Fruit fly (Drosophila melanogaster): ENCODE results near the gene CG17816.

The CG17816 gene

DNA sequence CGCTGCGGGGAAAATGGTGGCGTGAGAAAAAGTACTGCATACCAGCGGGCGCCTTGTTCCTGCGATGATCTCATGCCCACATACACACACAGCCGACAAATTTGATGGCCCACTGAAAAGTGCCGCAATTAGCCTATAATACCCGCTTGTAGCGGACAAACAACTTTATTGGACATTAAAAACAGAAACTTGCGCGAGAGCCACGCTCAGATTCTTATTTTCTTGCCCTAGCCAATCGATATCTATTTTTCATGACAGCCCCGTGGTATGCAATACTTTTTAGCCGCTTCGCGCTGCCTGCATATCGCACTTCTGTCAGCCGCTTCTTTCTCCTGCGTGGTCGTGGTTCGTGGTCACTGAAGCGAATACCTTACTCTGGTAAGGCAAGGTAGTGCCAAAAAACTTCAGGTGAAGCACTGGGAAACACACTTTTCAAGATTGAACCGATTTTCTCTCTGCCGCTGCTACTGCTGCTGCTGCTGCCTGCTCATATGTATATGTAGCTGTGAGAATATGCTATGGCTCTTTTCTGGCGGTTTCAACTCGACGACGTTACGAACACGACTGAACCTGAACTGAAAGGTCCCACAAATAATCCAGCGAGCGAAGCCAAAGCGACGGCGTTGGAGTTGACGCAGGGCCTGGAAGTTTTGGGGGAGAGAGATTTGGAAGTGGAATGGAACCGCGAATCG is at the start of gene CG17816:
Gene CG17816, minus strand, starts transcription at position 567 of the 692 bp plus-strand sequence.
- TF ChIP-seq noc (tag; optimal IDR thresholded peaks at IDR 0.05): no peak

DNA sequence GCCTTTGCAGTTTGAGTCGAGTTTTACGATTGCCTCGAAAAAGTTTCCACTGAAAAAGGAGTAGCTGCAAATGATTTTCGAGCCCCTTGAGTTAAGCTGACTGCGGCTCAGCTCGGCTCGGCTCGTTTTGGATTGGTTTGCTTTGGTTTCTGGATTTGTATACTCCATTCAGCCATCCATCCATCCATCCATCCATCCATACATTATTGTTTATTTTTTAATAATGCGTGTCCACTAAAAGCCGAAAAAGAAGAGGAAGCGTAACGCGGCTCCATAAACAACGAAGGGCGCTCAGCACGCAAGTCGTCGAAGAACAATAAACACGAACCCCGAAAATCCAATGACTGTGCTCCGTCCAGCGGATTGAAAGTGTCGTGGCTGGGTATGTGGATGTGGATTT is 39.8 kb upstream of the CG17816 start:
- TF ChIP-seq noc (tag; optimal IDR thresholded peaks at IDR 0.05): no peak

DNA sequence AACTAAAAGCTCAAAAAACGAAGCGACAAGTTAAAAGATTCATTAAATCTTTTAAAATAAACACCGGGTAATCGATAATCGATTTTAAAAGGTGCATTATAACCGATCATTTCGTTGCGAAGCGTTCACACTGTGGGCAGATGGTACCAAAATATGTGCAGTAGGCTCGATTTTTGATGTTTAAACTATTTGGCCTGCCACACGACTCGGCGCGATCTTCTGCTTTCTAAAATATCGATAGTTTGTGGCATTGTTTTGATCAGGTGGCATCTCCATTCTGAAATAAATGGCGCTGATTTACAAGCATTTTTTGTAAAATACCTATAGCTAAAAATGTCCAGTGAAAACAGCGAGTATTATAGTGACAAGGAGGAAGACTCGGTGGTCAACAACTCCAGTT is 33.7 kb upstream of the CG17816 start, which contains the start of the genes CG10445 and lds:
Gene CG10445, minus strand, starts transcription at position 104 of the 400 bp plus-strand sequence.
Gene lds, plus strand, starts transcription at position 236 of the 400 bp plus-strand sequence.
- no peak for TF ChIP-seq noc (tag; optimal IDR thresholded peaks at IDR 0.05)

- no peak for TF ChIP-seq noc (tag; optimal IDR thresholded peaks at IDR 0.05)
These were observed 27.0 kb upstream of the CG17816 start, which contains the start of gene kipf for dm6 chr3R:7913551-7913950. TSS of gene kipf (plus strand) at chr3R:7913851.

DNA sequence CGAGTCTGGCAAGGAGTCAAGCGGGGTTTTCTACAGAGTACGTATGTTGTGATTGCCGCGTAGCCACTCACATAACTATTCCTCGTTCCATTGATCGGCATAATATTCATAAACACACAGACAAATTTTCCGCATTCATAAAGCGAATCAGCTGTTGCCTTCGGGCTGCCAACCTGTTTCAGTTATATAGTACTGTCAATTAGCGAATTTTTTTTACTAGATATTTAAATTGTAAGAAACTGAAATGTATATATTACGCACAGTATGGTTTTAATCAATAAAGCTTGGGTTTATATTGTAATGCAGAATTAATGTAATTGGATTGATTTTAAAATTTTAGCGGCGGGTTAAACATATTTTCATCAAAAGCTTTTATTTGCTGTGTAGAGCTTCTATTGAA is 26.6 kb upstream of the CG17816 start, which contains the start of gene Rfk:
Gene Rfk, minus strand, starts transcription at position 152 of the 400 bp plus-strand sequence.
- peak; percentile 47 for TF ChIP-seq noc (tag; optimal IDR thresholded peaks at IDR 0.05)

- no peak for TF ChIP-seq noc (tag; optimal IDR thresholded peaks at IDR 0.05)
These were observed 24.9 kb upstream of the CG17816 start, which contains the start of gene Prat for dm6 chr3R:7911482-7911881. TSS of gene Prat (minus strand) at chr3R:7911779.

DNA sequence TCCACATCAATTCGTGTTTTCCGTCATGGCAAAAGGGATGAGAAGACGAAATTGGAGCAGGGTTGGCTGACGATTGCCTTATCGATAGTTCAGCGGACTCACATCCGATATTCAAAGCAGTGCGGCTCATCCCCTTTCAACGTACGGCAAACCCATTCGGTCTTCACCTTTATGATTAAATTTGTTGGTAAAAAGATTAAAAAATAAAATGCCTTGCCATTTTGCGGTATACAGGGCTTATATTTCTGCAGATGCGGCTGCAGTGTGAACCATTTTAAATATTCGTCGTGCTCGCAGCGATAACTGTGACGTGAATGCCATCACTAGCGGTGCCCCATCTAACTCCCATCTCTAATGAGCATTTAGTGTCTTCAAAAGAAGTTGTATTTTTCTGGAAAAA is 20.8 kb upstream of the CG17816 start, which contains the start of the genes Taf7 and EMC1:
Gene Taf7, plus strand, starts transcription at position 23 of the 400 bp plus-strand sequence.
Gene EMC1, minus strand, starts transcription at position 53 of the 400 bp plus-strand sequence.
- no peak for TF ChIP-seq noc (tag; optimal IDR thresholded peaks at IDR 0.05)

DNA sequence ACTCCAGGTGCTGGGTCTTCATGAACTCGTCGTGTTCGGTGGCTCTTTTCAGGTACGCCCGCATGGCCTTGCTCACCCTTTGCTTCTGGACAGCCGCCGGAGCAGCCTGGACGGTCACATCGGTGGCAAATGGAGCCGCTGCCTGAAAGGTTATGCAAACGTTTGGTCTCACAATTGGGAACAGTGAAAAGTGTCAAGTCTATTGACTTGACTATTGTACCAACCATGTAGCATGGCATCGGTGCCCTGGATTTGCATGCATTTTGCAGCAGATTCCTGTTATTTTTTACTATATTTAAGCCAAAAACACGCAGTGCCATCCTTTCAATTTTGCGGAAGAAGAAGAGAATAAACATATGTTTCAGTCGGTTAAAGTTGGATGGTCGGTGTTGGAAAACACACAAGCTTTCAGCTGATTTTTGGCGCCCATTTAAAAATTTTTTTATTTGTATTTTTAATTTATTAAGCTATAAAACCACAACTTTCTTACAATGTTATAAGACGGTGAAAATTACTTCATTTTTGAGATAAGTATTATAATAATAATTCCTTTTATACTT is 15.9 kb upstream of the CG17816 start, which contains the start of gene mRpS9:
Gene mRpS9, minus strand, starts transcription at position 355 of the 560 bp plus-strand sequence.
- TF ChIP-seq noc (tag; optimal IDR thresholded peaks at IDR 0.05): no peak

dm6 chr3R:7899277-7899676 is 12.7 kb upstream of the CG17816 start:
- no peak for TF ChIP-seq noc (tag; optimal IDR thresholded peaks at IDR 0.05)

dm6 chr3R:7895457-7895856 is 8.9 kb upstream of the CG17816 start:
- no peak for TF ChIP-seq noc (tag; optimal IDR thresholded peaks at IDR 0.05)

DNA sequence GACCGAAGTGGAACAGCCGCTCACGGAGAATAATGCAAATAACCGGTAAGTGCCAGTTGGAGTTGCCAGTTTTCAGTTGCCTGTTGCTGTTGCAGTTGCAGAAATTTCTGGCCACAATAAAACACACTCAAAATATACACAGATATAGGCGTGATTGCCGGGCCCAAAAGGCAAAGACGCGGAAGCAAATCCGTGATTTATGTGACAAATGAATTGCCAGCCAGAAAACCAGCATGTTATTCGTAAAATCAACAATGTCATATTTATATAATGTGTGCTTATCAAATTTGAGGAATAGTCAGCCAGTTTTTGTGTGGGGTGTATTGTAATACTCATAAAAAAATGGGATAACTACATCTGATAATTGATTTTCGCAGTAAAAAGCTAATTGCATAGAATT is 8.1 kb upstream of the CG17816 start:
- TF ChIP-seq noc (tag; optimal IDR thresholded peaks at IDR 0.05): no peak

- peak; percentile 67 for TF ChIP-seq noc (tag; optimal IDR thresholded peaks at IDR 0.05)
These were observed 5.9 kb upstream of the CG17816 start for dm6 chr3R:7892246-7893000.

dm6 chr3R:7891031-7891430 is 4.5 kb upstream of the CG17816 start, which contains the start of gene wtrw:
TSS of gene wtrw (plus strand) at chr3R:7891331.
- no peak for TF ChIP-seq noc (tag; optimal IDR thresholded peaks at IDR 0.05)

DNA sequence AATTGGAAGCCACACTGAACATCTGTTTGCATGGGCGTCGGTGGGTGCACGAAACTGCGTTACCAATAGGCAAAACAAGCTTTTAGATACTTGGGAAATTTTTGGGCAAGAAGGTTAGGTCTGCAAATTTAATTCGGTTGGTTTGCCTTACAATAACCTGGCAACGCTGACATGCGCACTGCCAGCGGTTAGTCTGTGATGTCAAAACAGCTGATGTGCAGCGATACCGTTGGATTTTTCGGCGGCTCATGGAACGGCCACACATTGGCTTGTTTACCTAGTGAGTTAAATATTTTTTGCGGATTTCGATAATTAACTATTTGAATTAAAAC is 292 bp upstream of the CG17816 start, which contains the start of gene ArgRS-m:
Gene ArgRS-m, plus strand, starts transcription at position 187 of the 332 bp plus-strand sequence.
- TF ChIP-seq noc (tag; optimal IDR thresholded peaks at IDR 0.05): peak; percentile 48

- no peak for TF ChIP-seq noc (tag; optimal IDR thresholded peaks at IDR 0.05)
These were observed 2.1 kb downstream of the CG17816 start for dm6 chr3R:7884433-7884832.

DNA sequence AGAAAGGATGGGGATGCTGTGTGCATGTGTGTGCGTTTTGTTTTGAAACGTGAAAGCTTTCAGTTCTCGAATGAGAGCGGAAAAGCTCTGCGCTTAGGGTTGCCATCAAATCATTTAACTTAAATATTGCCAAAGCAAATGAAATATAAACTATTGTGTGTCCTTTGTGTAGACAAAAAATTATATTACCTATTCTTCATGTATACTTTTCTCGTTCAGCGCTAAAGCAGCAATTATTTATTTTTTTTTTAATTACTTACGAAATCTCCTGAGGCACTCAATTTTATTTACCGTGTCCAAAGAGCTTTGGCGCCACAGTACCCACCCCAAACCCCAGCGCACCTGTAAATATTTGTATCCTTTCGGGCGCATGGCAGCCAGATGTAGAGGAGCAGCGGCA is 65.0 kb downstream of the CG17816 start:
- no peak for TF ChIP-seq noc (tag; optimal IDR thresholded peaks at IDR 0.05)

Data from whole organism, larva.